Worm (Caenorhabditis elegans) whole organism, late embryonic: ENCODE data around the gene melo-1.

Experiments
- K02D7.2 ChIP-seq: sonication (generic microtip); optimal IDR thresholded peaks from 2 replicates; lab custom pipeline; 2017; ENCODE audit warnings: mild to moderate bottlenecking, missing genetic modification characterization, missing compliant biosample characterization
- pqm-1 ChIP-seq: sonication (generic microtip); optimal IDR thresholded peaks from 2 replicates; lab custom pipeline; 2016; ENCODE audit warnings: missing genetic modification characterization, missing compliant biosample characterization

DNA sequence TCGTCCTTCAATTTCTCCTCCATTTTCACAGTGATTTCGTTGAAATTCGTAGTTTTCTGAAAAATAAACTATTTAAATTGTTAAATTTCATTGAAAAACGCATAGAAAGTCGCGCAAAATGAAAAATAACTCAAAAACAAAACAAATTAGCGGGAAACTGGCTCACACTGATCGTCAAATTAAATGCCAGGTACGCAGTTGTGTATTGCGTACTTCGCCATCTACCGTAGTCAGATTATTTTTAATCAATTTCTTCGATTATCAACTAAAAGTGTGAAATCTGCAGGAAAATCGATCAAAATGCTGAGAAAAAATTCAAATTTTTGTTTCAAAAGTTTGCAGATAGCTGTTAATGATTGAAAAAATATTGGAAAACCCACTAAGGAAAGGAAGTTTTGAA is 31.9 kb upstream of the melo-1 start, which contains the start of gene Y57G11C.499:
- TF ChIP-seq pqm-1 (tag; lab: Kevin White, UChicago) (no peak), K02D7.2 (tag; lab: Kevin White, UChicago) (no peak)
